Worm (Caenorhabditis elegans): ENCODE measurements around the gene daf-4.

Gene daf-4

ce11 chrIII:5621236-5621635 lies 3.7 kb upstream of the daf-4 start (continued):
- TF ChIP-seq athp-1 (tag; optimal IDR thresholded peaks at IDR 0.05) (no peak), Y79H2A.3 (GFP tag; conservative IDR thresholded peaks at IDR 0.05) (no peak), akir-1 (GFP tag; optimal IDR thresholded peaks at IDR 0.05) (no peak), hlh-26 (GFP tag; conservative IDR thresholded peaks at IDR 0.05) (no peak), madf-6 (GFP tag; IDR thresholded peaks at IDR 0.05) (peak; percentile 75), C17E4.6 (GFP tag; IDR thresholded peaks at IDR 0.05) (peak; percentile 22; the same call in 1 of the 2 replicates), let-607 (tag; optimal IDR thresholded peaks at IDR 0.05) (peak in 1 of 2 experiments; percentile 58), lsl-1 (GFP tag; optimal IDR thresholded peaks at IDR 0.05) (no peak), ceh-100 (GFP tag; IDR thresholded peaks at IDR 0.05) (no peak), F52B5.7 (tag; optimal IDR thresholded peaks at IDR 0.05) (no peak), Y53G8AR.9 (GFP tag; conservative IDR thresholded peaks at IDR 0.05) (no peak), dpl-1 (GFP tag; optimal IDR thresholded peaks at IDR 0.05) (no peak), somi-1 (GFP tag; optimal IDR thresholded peaks at IDR 0.05) (peak; percentile 26), F23B12.7 (tag; optimal IDR thresholded peaks at IDR 0.05; ENCODE audit: insufficient read depth) (no peak), F10E7.11 (tag; optimal IDR thresholded peaks at IDR 0.05) (no peak), T26A5.8 (tag; optimal IDR thresholded peaks at IDR 0.05) (no peak), pbrm-1 (GFP tag; IDR thresholded peaks at IDR 0.05) (no peak), sptf-2 (GFP tag; optimal IDR thresholded peaks at IDR 0.05) (no peak), B0261.1 (tag; optimal IDR thresholded peaks at IDR 0.05) (no peak), B0019.2 (GFP tag; conservative IDR thresholded peaks at IDR 0.05) (no peak), aptf-3 (GFP tag; IDR thresholded peaks at IDR 0.05) (no peak), bed-2 (GFP tag; IDR thresholded peaks at IDR 0.05) (no peak), tlf-1 (GFP tag; optimal IDR thresholded peaks at IDR 0.05) (no peak), F57C9.4 (tag; optimal IDR thresholded peaks at IDR 0.05) (no peak), hmg-20 (GFP tag; IDR thresholded peaks at IDR 0.05) (no peak), K11D2.4 (GFP tag; IDR thresholded peaks at IDR 0.05) (no peak), F22D6.2 (tag; optimal IDR thresholded peaks at IDR 0.05) (no peak), pha-4 (tag; optimal IDR thresholded peaks at IDR 0.05) (no peak), hlh-12 (tag; optimal IDR thresholded peaks at IDR 0.05) (no peak), Y67H2A.10 (GFP tag; conservative IDR thresholded peaks at IDR 0.05) (no peak), ztf-25 (GFP tag; IDR thresholded peaks at IDR 0.05) (no peak), ceh-79 (tag; optimal IDR thresholded peaks at IDR 0.05) (no peak), bed-1 (GFP tag; IDR thresholded peaks at IDR 0.05) (no peak), fkh-3 (tag; optimal IDR thresholded peaks at IDR 0.05) (no peak), snpc-1.3 (tag; optimal IDR thresholded peaks at IDR 0.05; ENCODE audit: insufficient read depth) (no peak), unc-62 (GFP tag; optimal IDR thresholded peaks at IDR 0.05) (no peak), him-1 (tag; optimal IDR thresholded peaks at IDR 0.05) (no peak), ceh-40 (GFP tag; IDR thresholded peaks at IDR 0.05) (no peak), ama-1 (optimal IDR thresholded peaks at IDR 0.05) (no peak), ama-1 (GFP tag; optimal IDR thresholded peaks at IDR 0.05) (no peak), ztf-3 (GFP tag; optimal IDR thresholded peaks at IDR 0.05) (no peak), B0336.3 (GFP tag; IDR thresholded peaks at IDR 0.05) (peak; percentile 40; the same call in 1 of the 2 replicates), dox-1 (GFP tag; IDR thresholded peaks at IDR 0.05) (peak; percentile 81), ztf-26 (tag; optimal IDR thresholded peaks at IDR 0.05) (no peak), mes-4 (tag; optimal IDR thresholded peaks at IDR 0.05) (no peak), nfyb-1 (GFP tag; IDR thresholded peaks at IDR 0.05) (no peak), ccch-3 (GFP tag; optimal IDR thresholded peaks at IDR 0.05) (no peak), lin-40 (tag; optimal IDR thresholded peaks at IDR 0.05) (peak; percentile 58), C06A6.2 (GFP tag; conservative IDR thresholded peaks at IDR 0.05) (0 out of 2 replicates have a peak, but pooled peaks have one; percentile 27), madf-10 (tag; optimal IDR thresholded peaks at IDR 0.05) (no peak)

Measured in whole organism, young adult.